Fruit fly (Drosophila melanogaster): Measurements from ENCODE around the gene RpL13A.

RpL13A gene

dm6 chr3R:5624115-5624878 lies at the start of gene RpL13A, which contains the start of the genes Dph4 and Spec2 (continued):
- TF ChIP-seq Ets97D (GFP tag; optimal IDR thresholded peaks at IDR 0.05) (peak; percentile 100), CG5953 (GFP tag; IDR thresholded peaks at IDR 0.05) (no peak), chif (GFP tag; optimal IDR thresholded peaks at IDR 0.05) (peak; percentile 77 to 94), CG12942 (GFP tag; optimal IDR thresholded peaks at IDR 0.05) (peak; percentile 80), hth (optimal IDR thresholded peaks at IDR 0.05) (no peak), CG1233 (GFP tag; optimal IDR thresholded peaks at IDR 0.05) (peak; percentile 96), Sry-δ (GFP tag; optimal IDR thresholded peaks at IDR 0.05) (peak; percentile 99), CG6254 (GFP tag; optimal IDR thresholded peaks at IDR 0.05) (peak; percentile 77), E2f1 (GFP tag; IDR thresholded peaks at IDR 0.05) (no peak), Gug (GFP tag; IDR thresholded peaks at IDR 0.05) (no peak), Side (GFP tag; optimal IDR thresholded peaks at IDR 0.05) (peak; percentile 96), Optix (GFP tag; IDR thresholded peaks at IDR 0.05) (no peak), ci (GFP tag; IDR thresholded peaks at IDR 0.05) (no peak), Eip74EF (GFP tag; optimal IDR thresholded peaks at IDR 0.05) (peak in 1 of 2 experiments; percentile 79), CG1792 (GFP tag; optimal IDR thresholded peaks at IDR 0.05) (peak; percentile 88), p53 (GFP tag; optimal IDR thresholded peaks at IDR 0.05) (peak; percentile 90), Dbx (GFP tag; IDR thresholded peaks at IDR 0.05) (no peak), ftz-f1 (GFP tag; optimal IDR thresholded peaks at IDR 0.05) (peak; percentile 74), Trl (optimal IDR thresholded peaks at IDR 0.05) (no peak), Trl (GFP tag; optimal IDR thresholded peaks at IDR 0.05) (peak; percentile 94), nau (GFP tag; optimal IDR thresholded peaks at IDR 0.05) (peak; percentile 94), usp (GFP tag; optimal IDR thresholded peaks at IDR 0.05) (no peak), yki (optimal IDR thresholded peaks at IDR 0.05) (no peak), caup (GFP tag; optimal IDR thresholded peaks at IDR 0.05; ENCODE audit: severe bottlenecking) (peak; percentile 98), CG13775 (GFP tag; optimal IDR thresholded peaks at IDR 0.05) (peak; percentile 97), slp2 (GFP tag; optimal IDR thresholded peaks at IDR 0.05) (peak; percentile 88), CG10543 (GFP tag; optimal IDR thresholded peaks at IDR 0.05) (peak; percentile 98), Dip2 (GFP tag; IDR thresholded peaks at IDR 0.05) (no peak), CG10431 (GFP tag; optimal IDR thresholded peaks at IDR 0.05) (peak; percentile 92), ato (GFP tag; IDR thresholded peaks at IDR 0.05; ENCODE audit: partially characterized antibody) (no peak), ems (GFP tag; optimal IDR thresholded peaks at IDR 0.05) (peak; percentile 88), ro (GFP tag; IDR thresholded peaks at IDR 0.05) (no peak), z (GFP tag; IDR thresholded peaks at IDR 0.05) (no peak), NC2β (GFP tag; optimal IDR thresholded peaks at IDR 0.05) (peak; percentile 99), Nf-YA (GFP tag; IDR thresholded peaks at IDR 0.05) (no peak), jing (GFP tag; optimal IDR thresholded peaks at IDR 0.05) (peak; percentile 72), pum (GFP tag; optimal IDR thresholded peaks at IDR 0.05) (peak; percentile 69), Sox100B (GFP tag; optimal IDR thresholded peaks at IDR 0.05) (peak; percentile 90), emc (GFP tag; optimal IDR thresholded peaks at IDR 0.05) (peak; percentile 93), Adf1 (GFP tag; IDR thresholded peaks at IDR 0.05) (no peak)

- TF ChIP-seq Oaz (GFP tag; IDR thresholded peaks at IDR 0.05) (no peak), stwl (tag; optimal IDR thresholded peaks at IDR 0.05) (no peak), crc (GFP tag; optimal IDR thresholded peaks at IDR 0.05) (no peak), H15 (GFP tag; IDR thresholded peaks at IDR 0.05) (no peak; the same call in 2 of the 3 replicates), CG2199 (GFP tag; IDR thresholded peaks at IDR 0.05) (no peak), CG18619 (GFP tag; optimal IDR thresholded peaks at IDR 0.05) (no peak), CG5953 (GFP tag; IDR thresholded peaks at IDR 0.05) (no peak), CG31441 (GFP tag; IDR thresholded peaks at IDR 0.05) (no peak), CG2120 (GFP tag; optimal IDR thresholded peaks at IDR 0.05) (peak; percentile 68), Ssrp (tag; optimal IDR thresholded peaks at IDR 0.05) (no peak), CG7928 (GFP tag; optimal IDR thresholded peaks at IDR 0.05) (peak; percentile 6), lola (GFP tag; optimal IDR thresholded peaks at IDR 0.05) (no peak), Scr (GFP tag; IDR thresholded peaks at IDR 0.05; ENCODE audit: partially characterized antibody) (peak; percentile 89)
Observed at dm6 chr3R:5587863-5588519, 36.3 kb upstream of the RpL13A start, which contains the start of gene CG2926. CG2926 (minus strand) TSS chr3R:5588380.

Measured in whole organism, embryonic.